Fruit fly (Drosophila melanogaster) whole organism, embryonic: ENCODE measurements around the gene CG7101.
A peak's percentile ranks its signal among the peaks of the same experiment; 100 is the strongest.

Experiments
- Atf-2 ChIP-seq: fragments of 200-800 bp; sonication (Bioruptor generic); optimal IDR thresholded peaks from 2 replicates; lab custom pipeline; 2016; ENCODE audit warnings: missing biosample characterization, missing genetic modification characterization
- Blimp-1 ChIP-seq: fragments of 200-800 bp; sonication (Bioruptor generic); optimal IDR thresholded peaks from 3 replicates; lab custom pipeline; 2018; ENCODE audit warnings: missing biosample characterization, missing genetic modification characterization, mild to moderate bottlenecking, moderate library complexity, missing genetic modification reagents
- CG1024 ChIP-seq: fragments of 200-800 bp; sonication (Bioruptor generic); IDR thresholded peaks from 2 replicates; pipeline ENCODE4 v1.3.6; 2022; ENCODE audit warnings: missing biosample characterization, missing genetic modification characterization
- CG10543 ChIP-seq: fragments of 200-800 bp; sonication (Bioruptor generic); optimal IDR thresholded peaks from 3 replicates; lab custom pipeline; 2017; ENCODE audit warnings: missing biosample characterization, mild to moderate bottlenecking, missing genetic modification characterization, moderate library complexity
- CG11398 ChIP-seq: fragments of 200-800 bp; sonication (Bioruptor generic); optimal IDR thresholded peaks from 2 replicates; lab custom pipeline; 2016; ENCODE audit warnings: missing biosample characterization, missing genetic modification characterization
- CG12391 ChIP-seq: fragments of 200-800 bp; sonication (Bioruptor generic); optimal IDR thresholded peaks from 3 replicates; lab custom pipeline; 2018; ENCODE audit warnings: missing biosample characterization, mild to moderate bottlenecking, missing genetic modification characterization, moderate library complexity
- CG12659 ChIP-seq: fragments of 200-800 bp; sonication (Bioruptor generic); optimal IDR thresholded peaks from 3 replicates; lab custom pipeline; 2017; ENCODE audit warnings: mild to moderate bottlenecking, missing biosample characterization, missing genetic modification reagents, missing genetic modification characterization
- CG16815 ChIP-seq: fragments of 200-800 bp; sonication (Bioruptor generic); optimal IDR thresholded peaks from 3 replicates; lab custom pipeline; 2017; ENCODE audit warnings: missing biosample characterization, mild to moderate bottlenecking, missing genetic modification characterization
- CG17361 ChIP-seq: fragments of 200-800 bp; sonication (Bioruptor generic); IDR thresholded peaks from 3 replicates; pipeline ENCODE4 v1.3.6; 2022; ENCODE audit warnings: missing biosample characterization, missing genetic modification characterization
- CG17829 ChIP-seq: fragments of 200-800 bp; optimal IDR thresholded peaks from 2 replicates; lab custom pipeline; 2019; ENCODE audit warnings: missing biosample characterization, mild to moderate bottlenecking, missing genetic modification characterization, moderate library complexity
- CG2712 ChIP-seq: fragments of 200-800 bp; optimal IDR thresholded peaks from 3 replicates; lab custom pipeline; 2019; ENCODE audit warnings: missing biosample characterization, mild to moderate bottlenecking, missing genetic modification characterization, moderate library complexity
- CG30020 ChIP-seq: fragments of 200-800 bp; optimal IDR thresholded peaks from 2 replicates; lab custom pipeline; 2019; ENCODE audit warnings: missing biosample characterization, mild to moderate bottlenecking, missing genetic modification characterization, moderate library complexity
- CG30403 ChIP-seq: fragments of 200-800 bp; sonication (Bioruptor generic); optimal IDR thresholded peaks from 3 replicates; lab custom pipeline; 2016; ENCODE audit warnings: missing biosample characterization, missing genetic modification characterization
- CG31441 ChIP-seq: fragments of 200-800 bp; sonication (Bioruptor generic); IDR thresholded peaks from 2 replicates; pipeline ENCODE4 v1.3.6; 2022; ENCODE audit warnings: missing biosample characterization, missing genetic modification characterization
- CG43689 ChIP-seq: fragments of 200-800 bp; sonication (Bioruptor generic); IDR thresholded peaks from 2 replicates; pipeline ENCODE4 v1.3.6; 2022; ENCODE audit warnings: missing biosample characterization, missing genetic modification characterization
- CG4730 ChIP-seq: fragments of 200-800 bp; sonication (Bioruptor generic); IDR thresholded peaks from 2 replicates; pipeline ENCODE4 v1.3.6; 2022; ENCODE audit warnings: missing biosample characterization, missing genetic modification characterization
- CG8089 ChIP-seq: fragments of 200-800 bp; sonication (Bioruptor generic); optimal IDR thresholded peaks from 3 replicates; lab custom pipeline; 2016; ENCODE audit warnings: missing biosample characterization, missing genetic modification characterization
- CG8944 ChIP-seq: fragments of 200-800 bp; sonication (Bioruptor generic); optimal IDR thresholded peaks from 3 replicates; lab custom pipeline; 2016; ENCODE audit warnings: missing biosample characterization, missing genetic modification characterization
- CG9817 ChIP-seq: fragments of 200-800 bp; sonication (Bioruptor generic); optimal IDR thresholded peaks from 2 replicates; lab custom pipeline; 2018; ENCODE audit warnings: missing biosample characterization, mild to moderate bottlenecking, missing genetic modification characterization, moderate library complexity
- Camta ChIP-seq: fragments of 200-800 bp; sonication (Bioruptor generic); optimal IDR thresholded peaks from 2 replicates; lab custom pipeline; 2016; ENCODE audit warnings: missing biosample characterization, missing genetic modification characterization
- Dad ChIP-seq: fragments of 200-800 bp; sonication (Bioruptor generic); optimal IDR thresholded peaks from 3 replicates; lab custom pipeline; 2016; ENCODE audit warnings: missing biosample characterization, missing genetic modification characterization
- Dref ChIP-seq: fragments of 200-800 bp; sonication (Bioruptor generic); IDR thresholded peaks from 2 replicates; pipeline ENCODE4 v1.3.6; 2022; ENCODE audit warnings: missing biosample characterization, missing genetic modification characterization
- Eip74EF ChIP-seq, 2 experiments: fragments of 200-800 bp in 1 of 2; fragments of >200 bp in 1 of 2; sonication (Bioruptor generic) in 1 of 2; optimal IDR thresholded peaks; 2 replicates each; lab custom pipeline; 2017 to 2019; ENCODE audit warnings: missing biosample characterization in 2 of 2, missing genetic modification characterization in 2 of 2, mild to moderate bottlenecking in 1 of 2, moderate library complexity in 1 of 2
- Gug ChIP-seq: fragments of 200-800 bp; sonication (Bioruptor generic); IDR thresholded peaks from 4 replicates; pipeline ENCODE4 v1.3.6; 2022; ENCODE audit warnings: missing biosample characterization, missing genetic modification characterization
- H2.0 ChIP-seq: fragments of 200-800 bp; sonication (Bioruptor generic); IDR thresholded peaks from 2 replicates; pipeline ENCODE4 v1.3.6; 2022; ENCODE audit warnings: missing biosample characterization, missing genetic modification characterization
- HHEX ChIP-seq: fragments of 200-800 bp; sonication (Bioruptor generic); optimal IDR thresholded peaks from 3 replicates; lab custom pipeline; 2017; ENCODE audit warnings: missing biosample characterization, mild to moderate bottlenecking, missing genetic modification characterization, missing genetic modification reagents
- HLH3B ChIP-seq: fragments of 200-800 bp; sonication (Bioruptor generic); IDR thresholded peaks from 2 replicates; pipeline ENCODE4 v1.3.6; 2022; ENCODE audit warnings: missing biosample characterization, missing genetic modification characterization
- HmgZ ChIP-seq: fragments of 200-800 bp; sonication (Bioruptor generic); optimal IDR thresholded peaks from 2 replicates; lab custom pipeline; 2018; ENCODE audit warnings: missing biosample characterization, mild to moderate bottlenecking, missing genetic modification characterization
- Hsf ChIP-seq: fragments of 200-800 bp; sonication (Bioruptor generic); optimal IDR thresholded peaks from 3 replicates; lab custom pipeline; 2016; ENCODE audit warnings: missing biosample characterization, missing genetic modification characterization
- Lim3 ChIP-seq: fragments of 200-800 bp; sonication (Bioruptor generic); IDR thresholded peaks from 2 replicates; pipeline ENCODE4 v1.3.6; 2022; ENCODE audit warnings: missing biosample characterization, missing genetic modification characterization
- Mrtf ChIP-seq: fragments of 200-800 bp; sonication (Bioruptor generic); IDR thresholded peaks from 3 replicates; pipeline ENCODE4 v1.3.6; 2022; ENCODE audit warnings: missing biosample characterization, missing genetic modification characterization
- Opbp ChIP-seq: fragments of 200-800 bp; sonication (Bioruptor generic); IDR thresholded peaks from 3 replicates; pipeline ENCODE4 v1.3.6; 2022; ENCODE audit warnings: missing biosample characterization, missing genetic modification characterization; ENCODE audit not compliant: partially characterized antibody
- PHDP ChIP-seq: fragments of 200-800 bp; sonication (Bioruptor generic); optimal IDR thresholded peaks from 3 replicates; lab custom pipeline; 2018; ENCODE audit warnings: missing biosample characterization, mild to moderate bottlenecking, missing genetic modification characterization, moderate library complexity
- Ptx1 ChIP-seq: fragments of 200-800 bp; sonication (Bioruptor generic); IDR thresholded peaks from 2 replicates; pipeline ENCODE4 v1.3.6; 2022; ENCODE audit warnings: missing biosample characterization, missing genetic modification characterization
- Trl ChIP-seq, 3 experiments: fragments of >200 bp in 2 of 3; fragments of 200-800 bp in 1 of 3; sonication (Bioruptor generic) in 1 of 3; optimal IDR thresholded peaks; 2 replicates in 1 of 3; 3 replicates in 2 of 3; lab custom pipeline; 2016 to 2017; ENCODE audit warnings: missing biosample characterization in 1 of 3, missing genetic modification characterization in 1 of 3
- ab ChIP-seq: fragments of 200-800 bp; sonication (Bioruptor generic); optimal IDR thresholded peaks from 2 replicates; lab custom pipeline; 2016; ENCODE audit warnings: missing biosample characterization, missing genetic modification characterization
- az2 ChIP-seq: fragments of 200-800 bp; sonication (Bioruptor generic); optimal IDR thresholded peaks from 3 replicates; lab custom pipeline; 2016; ENCODE audit warnings: missing biosample characterization, missing genetic modification characterization
- bab2 ChIP-seq: fragments of 200-800 bp; sonication (Bioruptor generic); optimal IDR thresholded peaks from 2 replicates; lab custom pipeline; 2016; ENCODE audit warnings: missing biosample characterization, missing genetic modification characterization
- da ChIP-seq: fragments of 200-800 bp; sonication (Bioruptor generic); optimal IDR thresholded peaks from 2 replicates; lab custom pipeline; 2016; ENCODE audit warnings: missing biosample characterization, missing genetic modification characterization
- esg ChIP-seq: fragments of 200-800 bp; sonication (Bioruptor generic); conservative IDR thresholded peaks from 2 replicates; pipeline ENCODE4 v1.3.6; 2022; ENCODE audit warnings: missing biosample characterization, missing genetic modification characterization
- grn ChIP-seq: fragments of 200-800 bp; sonication (Bioruptor generic); optimal IDR thresholded peaks from 3 replicates; lab custom pipeline; 2017; ENCODE audit warnings: missing biosample characterization, missing genetic modification characterization
- lola ChIP-seq, 3 experiments: fragments of >200 bp in 2 of 3; fragments of 200-800 bp in 1 of 3; sonication (Bioruptor generic) in 1 of 3; optimal IDR thresholded peaks; 2 replicates each; lab custom pipeline; 2017 to 2019; ENCODE audit warnings: missing biosample characterization in 3 of 3, missing genetic modification characterization in 3 of 3, mild to moderate bottlenecking in 1 of 3, moderate library complexity in 1 of 3
- nmo ChIP-seq: fragments of 200-800 bp; sonication (Bioruptor generic); optimal IDR thresholded peaks from 2 replicates; lab custom pipeline; 2018; ENCODE audit warnings: missing biosample characterization, mild to moderate bottlenecking, missing genetic modification characterization, moderate library complexity
- otp ChIP-seq: fragments of 200-800 bp; sonication (Bioruptor generic); IDR thresholded peaks from 3 replicates; pipeline ENCODE4, ENCODE4 v1.3.6; 2022; ENCODE audit warnings: missing biosample characterization, missing genetic modification characterization
- repo ChIP-seq: fragments of 200-800 bp; sonication (Bioruptor generic); optimal IDR thresholded peaks from 2 replicates; lab custom pipeline; 2016; ENCODE audit warnings: missing biosample characterization, missing genetic modification characterization
- ro ChIP-seq: fragments of 200-800 bp; sonication (Bioruptor generic); IDR thresholded peaks from 2 replicates; pipeline ENCODE4 v1.3.6; 2022; ENCODE audit warnings: missing biosample characterization, missing genetic modification characterization
- row ChIP-seq: fragments of 200-800 bp; sonication (Bioruptor generic); IDR thresholded peaks from 3 replicates; pipeline ENCODE4 v1.3.6; 2022; ENCODE audit warnings: missing biosample characterization, missing genetic modification characterization
- schlank ChIP-seq: fragments of 200-800 bp; sonication (Bioruptor generic); optimal IDR thresholded peaks from 2 replicates; lab custom pipeline; 2018; ENCODE audit warnings: missing biosample characterization, mild to moderate bottlenecking, missing genetic modification characterization
- sob ChIP-seq: fragments of 200-800 bp; sonication (Bioruptor generic); IDR thresholded peaks from 2 replicates; pipeline ENCODE4 v1.3.6; 2022; ENCODE audit warnings: missing biosample characterization, missing genetic modification characterization
- trem ChIP-seq: fragments of 200-800 bp; optimal IDR thresholded peaks from 3 replicates; lab custom pipeline; 2019; ENCODE audit warnings: missing biosample characterization, mild to moderate bottlenecking, missing genetic modification characterization, moderate library complexity

The CG7101 gene

DNA sequence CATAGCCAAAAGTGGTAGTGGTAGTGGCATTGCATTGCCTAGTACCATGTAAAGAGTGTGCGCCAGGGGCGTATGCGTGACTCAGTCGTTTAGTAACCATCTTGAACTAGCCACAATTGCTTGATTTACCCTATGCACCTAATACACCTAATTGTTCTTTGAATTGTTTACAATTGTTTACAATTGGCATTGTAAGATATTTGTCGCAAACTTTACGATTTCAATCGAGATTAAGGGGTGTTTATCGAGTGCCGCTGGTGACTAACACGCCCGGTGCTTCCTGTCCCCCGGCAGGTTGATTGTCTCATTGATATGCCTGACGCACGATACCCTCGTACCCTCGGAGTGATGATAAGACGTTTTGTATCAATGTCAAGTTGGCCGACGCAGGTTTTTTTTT, 6.7 kb downstream of the CG7101 start (continued):
- TF ChIP-seq CG12391 (peak; percentile 45), CG10543 (GFP tag; lab: Kevin White, UChicago) (peak; percentile 69), CG8089 (GFP tag; lab: Kevin White, UChicago) (no peak), repo (GFP tag; lab: Kevin White, UChicago) (no peak), schlank (tag; lab: Kevin White, UChicago) (peak; percentile 3), CG12659 (GFP tag; lab: Kevin White, UChicago) (peak; percentile 41), Trl (optimal IDR thresholded peaks at IDR 0.05; lab: Kevin White, UChicago) (no peak), Trl (GFP tag; optimal IDR thresholded peaks at IDR 0.05; lab: Kevin White, UChicago) (peak; percentile 35), Camta (GFP tag; lab: Kevin White, UChicago) (peak; percentile 22), Dad (GFP tag; lab: Kevin White, UChicago) (no peak), ab (GFP tag; lab: Kevin White, UChicago) (no peak), HLH3B (no peak), CG1024 (GFP tag; lab: Robert Waterston, UW) (no peak), Opbp (GFP tag; lab: Robert Waterston, UW) (no peak), PHDP (tag; lab: Kevin White, UChicago) (peak; percentile 22), row (GFP tag; lab: Robert Waterston, UW) (peak; percentile 86), Eip74EF (GFP tag; optimal IDR thresholded peaks at IDR 0.05; lab: Kevin White, UChicago) (peak in 1 of 2 experiments; percentile 27), CG2712 (tag; lab: Kevin White, UChicago) (peak; percentile 62), CG11398 (GFP tag; lab: Kevin White, UChicago) (peak; percentile 20), trem (tag; lab: Kevin White, UChicago) (no peak), CG30403 (peak; percentile 40), otp (GFP tag; lab: Robert Waterston, UW) (0 out of 3 replicates have a peak, but pooled peaks have one; percentile 15), HmgZ (tag; lab: Kevin White, UChicago) (peak; percentile 43), Hsf (GFP tag; lab: Kevin White, UChicago) (no peak), Lim3 (GFP tag; lab: Robert Waterston, UW) (peak; percentile 33; the same call in 1 of the 2 replicates), sob (GFP tag; lab: Robert Waterston, UW) (peak; percentile 35; the same call in 1 of the 2 replicates), CG4730 (0 out of 2 replicates have a peak, but pooled peaks have one; percentile 18), nmo (GFP tag; lab: Kevin White, UChicago) (peak; percentile 58), grn (GFP tag; lab: Kevin White, UChicago) (peak; percentile 62), Blimp-1 (no peak), CG17829 (peak; percentile 43), da (GFP tag; lab: Kevin White, UChicago) (no peak), bab2 (GFP tag; lab: Kevin White, UChicago) (peak; percentile 33), ro (GFP tag; lab: Robert Waterston, UW) (0 out of 2 replicates have a peak, but pooled peaks have one; percentile 22), CG8944 (peak; percentile 33), CG16815 (peak; percentile 19), Ptx1 (peak; percentile 77), CG31441 (peak; percentile 55), Gug (peak; percentile 17; the same call in 2 of the 4 replicates), CG43689 (GFP tag; lab: Robert Waterston, UW) (0 out of 2 replicates have a peak, but pooled peaks have one; percentile 13), H2.0 (GFP tag; lab: Robert Waterston, UW) (no peak; the same call in 1 of the 2 replicates), Atf-2 (GFP tag; lab: Kevin White, UChicago) (peak; percentile 35), CG30020 (tag; lab: Kevin White, UChicago) (peak; percentile 9), esg (peak; percentile 59), lola (GFP tag; optimal IDR thresholded peaks at IDR 0.05; lab: Kevin White, UChicago) (peak in 1 of 3 experiments; percentile 28), Dref (GFP tag; lab: Robert Waterston, UW) (no peak), CG9817 (tag; lab: Kevin White, UChicago) (peak; percentile 46), Mrtf (GFP tag; lab: Robert Waterston, UW) (0 out of 3 replicates have a peak, but pooled peaks have one; percentile 11), az2 (peak; percentile 25), CG17361 (peak; percentile 48; the same call in 2 of the 3 replicates), HHEX (no peak)
